Fruit fly (Drosophila melanogaster) whole organism, embryonic: ENCODE measurements around the gene CG33287.

Source experiments
- CG10209 ChIP-seq: fragments of 200-800 bp; sonication (Bioruptor generic); optimal IDR thresholded peaks from 3 replicates; lab custom pipeline; 2017; ENCODE audit warnings: missing biosample characterization, mild to moderate bottlenecking, missing genetic modification characterization, missing genetic modification reagents
- CG10654 ChIP-seq: fragments of 200-800 bp; sonication (Bioruptor generic); optimal IDR thresholded peaks from 2 replicates; lab custom pipeline; 2016; ENCODE audit warnings: missing biosample characterization, missing genetic modification characterization
- CG11085 ChIP-seq: fragments of 200-800 bp; sonication (Bioruptor generic); IDR thresholded peaks from 2 replicates; pipeline ENCODE4 v1.3.6; 2022; ENCODE audit warnings: missing biosample characterization, missing genetic modification characterization
- CG1233 ChIP-seq: fragments of 200-800 bp; sonication (Bioruptor generic); optimal IDR thresholded peaks from 4 replicates; lab custom pipeline; 2018; ENCODE audit warnings: missing biosample characterization, mild to moderate bottlenecking, missing genetic modification characterization
- CG12391 ChIP-seq: fragments of 200-800 bp; sonication (Bioruptor generic); optimal IDR thresholded peaks from 3 replicates; lab custom pipeline; 2018; ENCODE audit warnings: missing biosample characterization, mild to moderate bottlenecking, missing genetic modification characterization, moderate library complexity
- CG12769 ChIP-seq: fragments of 200-800 bp; sonication (Bioruptor generic); optimal IDR thresholded peaks from 2 replicates; lab custom pipeline; 2019; ENCODE audit warnings: missing biosample characterization, mild to moderate bottlenecking, missing genetic modification characterization, moderate library complexity
- CG13287 ChIP-seq: fragments of 200-800 bp; sonication (Bioruptor generic); IDR thresholded peaks from 2 replicates; pipeline ENCODE4 v1.3.6; 2022; ENCODE audit warnings: missing biosample characterization, missing genetic modification characterization; ENCODE audit not compliant: partially characterized antibody
- CG13894 ChIP-seq: fragments of 200-800 bp; sonication (Bioruptor generic); optimal IDR thresholded peaks from 3 replicates; lab custom pipeline; 2018; ENCODE audit warnings: missing biosample characterization, mild to moderate bottlenecking, missing genetic modification characterization, moderate library complexity
- CG15269 ChIP-seq: fragments of 200-800 bp; sonication (Bioruptor generic); optimal IDR thresholded peaks from 2 replicates; lab custom pipeline; 2018; ENCODE audit warnings: missing biosample characterization, mild to moderate bottlenecking, missing genetic modification characterization, moderate library complexity
- CG15696 ChIP-seq: fragments of 200-800 bp; sonication (Bioruptor generic); optimal IDR thresholded peaks from 2 replicates; lab custom pipeline; 2019; ENCODE audit warnings: missing biosample characterization, mild to moderate bottlenecking, missing genetic modification characterization, moderate library complexity
- CG16815 ChIP-seq: fragments of 200-800 bp; sonication (Bioruptor generic); optimal IDR thresholded peaks from 3 replicates; lab custom pipeline; 2017; ENCODE audit warnings: missing biosample characterization, mild to moderate bottlenecking, missing genetic modification characterization
- CG17359 ChIP-seq: fragments of 200-800 bp; sonication (Bioruptor generic); optimal IDR thresholded peaks from 3 replicates; lab custom pipeline; 2018; ENCODE audit warnings: missing biosample characterization, mild to moderate bottlenecking, missing genetic modification characterization, moderate library complexity
- CG17568 ChIP-seq: fragments of 200-800 bp; sonication (Bioruptor generic); optimal IDR thresholded peaks from 2 replicates; lab custom pipeline; 2018; ENCODE audit warnings: missing biosample characterization, mild to moderate bottlenecking, missing genetic modification characterization, moderate library complexity
- CG17829 ChIP-seq: fragments of 200-800 bp; optimal IDR thresholded peaks from 2 replicates; lab custom pipeline; 2019; ENCODE audit warnings: missing biosample characterization, mild to moderate bottlenecking, missing genetic modification characterization, moderate library complexity
- CG18262 ChIP-seq: fragments of 200-800 bp; optimal IDR thresholded peaks from 3 replicates; lab custom pipeline; 2019; ENCODE audit warnings: missing biosample characterization, mild to moderate bottlenecking, missing genetic modification characterization, moderate library complexity
- CG2116 ChIP-seq: fragments of 200-800 bp; sonication (Bioruptor generic); optimal IDR thresholded peaks from 3 replicates; lab custom pipeline; 2018; ENCODE audit warnings: missing biosample characterization, mild to moderate bottlenecking, missing genetic modification characterization
- CG33557 ChIP-seq: fragments of 200-800 bp; sonication (Bioruptor generic); optimal IDR thresholded peaks from 2 replicates; lab custom pipeline; 2019; ENCODE audit warnings: missing biosample characterization, mild to moderate bottlenecking, missing genetic modification characterization, moderate library complexity
- CG4424 ChIP-seq: fragments of 200-800 bp; sonication (Bioruptor generic); optimal IDR thresholded peaks from 3 replicates; lab custom pipeline; 2016; ENCODE audit warnings: missing biosample characterization, missing genetic modification characterization
- CG4617 ChIP-seq: fragments of 200-800 bp; sonication (Bioruptor generic); optimal IDR thresholded peaks from 3 replicates; lab custom pipeline; 2016; ENCODE audit warnings: missing biosample characterization, missing genetic modification characterization, borderline replicate concordance
- CG7745 ChIP-seq: fragments of 200-800 bp; sonication (Bioruptor generic); optimal IDR thresholded peaks from 2 replicates; lab custom pipeline; 2018; ENCODE audit warnings: missing biosample characterization, mild to moderate bottlenecking, missing genetic modification characterization, moderate library complexity
- CG7987 ChIP-seq: fragments of 200-800 bp; sonication (Bioruptor generic); optimal IDR thresholded peaks from 2 replicates; lab custom pipeline; 2018; ENCODE audit warnings: missing biosample characterization, mild to moderate bottlenecking, missing genetic modification characterization, moderate library complexity
- CG8359 ChIP-seq: fragments of 200-800 bp; sonication (Bioruptor generic); optimal IDR thresholded peaks from 2 replicates; lab custom pipeline; 2017; ENCODE audit warnings: missing biosample characterization, mild to moderate bottlenecking, missing genetic modification characterization, borderline replicate concordance
- CG8944 ChIP-seq: fragments of 200-800 bp; sonication (Bioruptor generic); optimal IDR thresholded peaks from 3 replicates; lab custom pipeline; 2016; ENCODE audit warnings: missing biosample characterization, missing genetic modification characterization
- CG9437 ChIP-seq: fragments of 200-800 bp; sonication (Bioruptor generic); optimal IDR thresholded peaks from 2 replicates; lab custom pipeline; 2018; ENCODE audit warnings: missing biosample characterization, mild to moderate bottlenecking, missing genetic modification characterization
- Deaf1 ChIP-seq: fragments of 200-800 bp; optimal IDR thresholded peaks from 3 replicates; lab custom pipeline; 2019; ENCODE audit warnings: missing biosample characterization, mild to moderate bottlenecking, missing genetic modification characterization, moderate library complexity
- Drgx ChIP-seq: fragments of 200-800 bp; sonication (Bioruptor generic); IDR thresholded peaks from 2 replicates; pipeline ENCODE4 v1.3.6; 2022; ENCODE audit warnings: missing biosample characterization, missing genetic modification characterization
- Elba2 ChIP-seq: fragments of 200-800 bp; sonication (Bioruptor generic); optimal IDR thresholded peaks from 3 replicates; lab custom pipeline; 2016; ENCODE audit warnings: missing biosample characterization, missing genetic modification characterization
- Hr3 ChIP-seq: fragments of 200-800 bp; sonication (Bioruptor generic); optimal IDR thresholded peaks from 3 replicates; lab custom pipeline; 2016; ENCODE audit warnings: missing biosample characterization, missing genetic modification characterization
- Hr39 ChIP-seq: fragments of >200 bp; optimal IDR thresholded peaks from 2 replicates; lab custom pipeline; 2017
- Lhr ChIP-seq: fragments of 200-800 bp; sonication (Bioruptor generic); optimal IDR thresholded peaks from 3 replicates; lab custom pipeline; 2017; ENCODE audit warnings: mild to moderate bottlenecking, missing biosample characterization, missing genetic modification reagents, missing genetic modification characterization
- Lpt ChIP-seq: fragments of >200 bp; optimal IDR thresholded peaks from 2 replicates; lab custom pipeline; 2018; ENCODE audit warnings: missing biosample characterization, missing genetic modification characterization
- Sox100B ChIP-seq: fragments of 200-800 bp; sonication (Bioruptor generic); optimal IDR thresholded peaks from 3 replicates; lab custom pipeline; 2018; ENCODE audit warnings: missing biosample characterization, mild to moderate bottlenecking, missing genetic modification characterization
- Spps ChIP-seq: fragments of 200-800 bp; sonication (Bioruptor generic); optimal IDR thresholded peaks from 2 replicates; lab custom pipeline; 2018; ENCODE audit warnings: missing biosample characterization, mild to moderate bottlenecking, missing genetic modification characterization
- Ssrp ChIP-seq: fragments of 200-800 bp; sonication (Bioruptor generic); optimal IDR thresholded peaks from 2 replicates; lab custom pipeline; 2018; ENCODE audit warnings: missing biosample characterization, mild to moderate bottlenecking, missing genetic modification characterization, moderate library complexity
- Xbp1 ChIP-seq: fragments of 200-800 bp; sonication (Bioruptor generic); optimal IDR thresholded peaks from 3 replicates; lab custom pipeline; 2016; ENCODE audit warnings: missing biosample characterization, mild to moderate bottlenecking, missing genetic modification characterization
- abd-A ChIP-seq: fragments of 200-800 bp; sonication (Bioruptor generic); optimal IDR thresholded peaks from 3 replicates; lab custom pipeline; 2019; ENCODE audit warnings: missing biosample characterization, mild to moderate bottlenecking, missing genetic modification characterization, moderate library complexity
- bsh ChIP-seq, 2 experiments: fragments of 200-800 bp; sonication (Bioruptor generic); optimal IDR thresholded peaks; 2 replicates each; lab custom pipeline; 2017 to 2018; ENCODE audit warnings: mild to moderate bottlenecking in 2 of 2, missing biosample characterization in 2 of 2, missing genetic modification characterization in 2 of 2, moderate library complexity in 1 of 2
- fd102C ChIP-seq: fragments of 200-800 bp; sonication (Bioruptor generic); optimal IDR thresholded peaks from 2 replicates; lab custom pipeline; 2018; ENCODE audit warnings: missing biosample characterization, mild to moderate bottlenecking, missing genetic modification characterization, moderate library complexity
- nau ChIP-seq: fragments of 200-800 bp; sonication (Bioruptor generic); optimal IDR thresholded peaks from 3 replicates; lab custom pipeline; 2017; ENCODE audit warnings: missing biosample characterization, mild to moderate bottlenecking, missing genetic modification characterization, missing genetic modification reagents
- oc ChIP-seq: fragments of 200-800 bp; sonication (Bioruptor generic); optimal IDR thresholded peaks from 2 replicates; lab custom pipeline; 2018; ENCODE audit warnings: missing biosample characterization, mild to moderate bottlenecking, missing genetic modification characterization, moderate library complexity
- pita ChIP-seq: fragments of 200-800 bp; sonication (Bioruptor generic); optimal IDR thresholded peaks from 2 replicates; lab custom pipeline; 2017; ENCODE audit warnings: missing biosample characterization, mild to moderate bottlenecking, missing genetic modification characterization
- run ChIP-seq: fragments of 200-800 bp; sonication (Bioruptor generic); optimal IDR thresholded peaks from 3 replicates; lab custom pipeline; 2018; ENCODE audit warnings: missing biosample characterization, mild to moderate bottlenecking, missing genetic modification characterization
- sisA ChIP-seq: fragments of 200-800 bp; sonication (Bioruptor generic); IDR thresholded peaks from 2 replicates; pipeline ENCODE4 v1.3.6; 2022; ENCODE audit warnings: missing biosample characterization, missing genetic modification characterization
- slbo ChIP-seq: fragments of 200-800 bp; sonication (Bioruptor generic); IDR thresholded peaks from 2 replicates; pipeline ENCODE4 v1.3.6; 2022; ENCODE audit warnings: missing biosample characterization, missing genetic modification characterization
- stc ChIP-seq: fragments of 200-800 bp; sonication (Bioruptor generic); IDR thresholded peaks from 2 replicates; pipeline ENCODE4 v1.3.6; 2022; ENCODE audit warnings: missing biosample characterization, missing genetic modification characterization
- tin ChIP-seq: fragments of 200-800 bp; sonication (Bioruptor generic); optimal IDR thresholded peaks from 3 replicates; lab custom pipeline; 2016; ENCODE audit warnings: missing biosample characterization, missing genetic modification characterization
- ttk ChIP-seq: fragments of 200-800 bp; sonication (Bioruptor generic); IDR thresholded peaks from 2 replicates; pipeline ENCODE4 v2.1.2; 2022; ENCODE audit warnings: missing biosample characterization, missing genetic modification characterization
- yki ChIP-seq: fragments of >200 bp; optimal IDR thresholded peaks from 3 replicates; lab custom pipeline; 2018
- z ChIP-seq: fragments of 200-800 bp; sonication (Bioruptor generic); IDR thresholded peaks from 3 replicates; pipeline ENCODE4 v1.3.6; 2022; ENCODE audit warnings: missing biosample characterization, missing genetic modification characterization

Gene CG33287

dm6 chr3L:20930059-20930785 is 40.2 kb downstream of the CG33287 start (continued):
- TF ChIP-seq Ssrp (tag; lab: Kevin White, UChicago) = peak; percentile 70
- peak; percentile 19 for TF ChIP-seq tin (GFP tag; lab: Kevin White, UChicago)
- TF ChIP-seq CG1233 (GFP tag; lab: Kevin White, UChicago) = no peak
- peak; percentile 8 for TF ChIP-seq CG16815 (GFP tag; lab: Kevin White, UChicago)
- TF ChIP-seq slbo = no peak
- TF ChIP-seq CG18262 (tag; lab: Kevin White, UChicago) = peak; percentile 84
- TF ChIP-seq CG8359 (GFP tag; lab: Kevin White, UChicago) = peak; percentile 47
- no peak for TF ChIP-seq CG12769 (tag; lab: Kevin White, UChicago)
- no peak for TF ChIP-seq CG7987 (GFP tag; lab: Kevin White, UChicago)
- TF ChIP-seq CG4424 (GFP tag; lab: Kevin White, UChicago) = peak; percentile 39
- no peak for TF ChIP-seq fd102C (GFP tag; lab: Kevin White, UChicago)
- no peak for TF ChIP-seq sisA (GFP tag; lab: Robert Waterston, UW)
- peak; percentile 68 for TF ChIP-seq Spps (tag; lab: Kevin White, UChicago)
- TF ChIP-seq CG12391 = peak; percentile 68
- no peak for TF ChIP-seq nau (GFP tag; lab: Kevin White, UChicago)
- 0 out of 2 replicates have a peak, but pooled peaks have one; percentile 32 for TF ChIP-seq stc (GFP tag; lab: Robert Waterston, UW)
- TF ChIP-seq bsh (GFP tag; optimal IDR thresholded peaks at IDR 0.05; lab: Kevin White, UChicago) = peak; percentile 36 to 79
- TF ChIP-seq CG17359 (tag; lab: Kevin White, UChicago) = peak; percentile 52
- TF ChIP-seq CG17829 = peak; percentile 62
- TF ChIP-seq CG13894 (tag; lab: Kevin White, UChicago) = no peak
- TF ChIP-seq abd-A (tag; lab: Kevin White, UChicago) = peak; percentile 41
- TF ChIP-seq Hr3 (GFP tag; lab: Kevin White, UChicago) = peak; percentile 31
- TF ChIP-seq CG10654 (GFP tag; lab: Kevin White, UChicago) = no peak
- peak; percentile 47 for TF ChIP-seq CG10209
- TF ChIP-seq z (GFP tag; lab: Robert Waterston, UW) = no peak
- TF ChIP-seq CG17568 = no peak
- no peak for TF ChIP-seq Elba2 (GFP tag; lab: Kevin White, UChicago)
- no peak for TF ChIP-seq Lpt (GFP tag; lab: Kevin White, UChicago)
- no peak for TF ChIP-seq pita (GFP tag; lab: Kevin White, UChicago)
- TF ChIP-seq CG15269 (tag; lab: Kevin White, UChicago) = peak; percentile 12
- no peak for TF ChIP-seq CG4617 (GFP tag; lab: Kevin White, UChicago)
- TF ChIP-seq CG7745 = peak; percentile 63
- no peak for TF ChIP-seq Hr39 (lab: Kevin White, UChicago)
- TF ChIP-seq Drgx = peak; percentile 72
- TF ChIP-seq ttk (GFP tag; lab: Robert Waterston, UW) = no peak
- peak; percentile 9 for TF ChIP-seq Lhr (GFP tag; lab: Kevin White, UChicago)
- TF ChIP-seq CG13287 (GFP tag; lab: Robert Waterston, UW) = no peak
- no peak for TF ChIP-seq CG8944 (GFP tag; lab: Kevin White, UChicago)
- TF ChIP-seq CG9437 (GFP tag; lab: Kevin White, UChicago) = peak; percentile 32
- TF ChIP-seq yki (lab: Kevin White, UChicago) = no peak
- peak; percentile 41 for TF ChIP-seq CG15696 (tag; lab: Kevin White, UChicago)
- peak; percentile 4 for TF ChIP-seq CG33557 (GFP tag; lab: Kevin White, UChicago)
- peak; percentile 9 for TF ChIP-seq run (tag; lab: Kevin White, UChicago)
- peak; percentile 14 for TF ChIP-seq Xbp1 (GFP tag; lab: Kevin White, UChicago)
- no peak for TF ChIP-seq CG2116 (GFP tag; lab: Kevin White, UChicago)
- TF ChIP-seq Sox100B (GFP tag; lab: Kevin White, UChicago) = peak; percentile 62
- TF ChIP-seq CG11085 (GFP tag; lab: Robert Waterston, UW) = no peak
- TF ChIP-seq Deaf1 (tag; lab: Kevin White, UChicago) = peak; percentile 10
- TF ChIP-seq oc (tag; lab: Kevin White, UChicago) = no peak
